Worm (Caenorhabditis elegans) whole organism, mixed stage, embryonic: Measurements from ENCODE around the gene dnj-22.

Experiments used
- M03D4.4 ChIP-seq: sonication (generic microtip); optimal IDR thresholded peaks from 2 replicates; lab custom pipeline; 2017; ENCODE audit warnings: mild to moderate bottlenecking, missing genetic modification characterization, missing compliant biosample characterization
- bed-3 ChIP-seq: fragments of 200-800 bp; sonication (Bioruptor generic); optimal IDR thresholded peaks from 3 replicates; lab custom pipeline; 2018; ENCODE audit warnings: mild to moderate bottlenecking, missing genetic modification characterization, moderate library complexity, missing compliant biosample characterization
- ceh-39 ChIP-seq: fragments of 150-350 bp; optimal IDR thresholded peaks from 2 replicates; lab custom pipeline; 2014; ENCODE audit warnings: missing biosample characterization, missing genetic modification characterization
- ceh-43 ChIP-seq: fragments of 200-800 bp; sonication (Bioruptor generic); optimal IDR thresholded peaks from 2 replicates; lab custom pipeline; 2018; ENCODE audit warnings: mild to moderate bottlenecking, missing genetic modification characterization, moderate library complexity, missing compliant biosample characterization
- ceh-83 ChIP-seq: fragments of 200-800 bp; sonication (Bioruptor generic); optimal IDR thresholded peaks from 2 replicates; lab custom pipeline; 2018; ENCODE audit warnings: mild to moderate bottlenecking, missing genetic modification characterization, missing compliant biosample characterization
- ces-1 ChIP-seq: fragments of 150-350 bp; optimal IDR thresholded peaks from 2 replicates; lab custom pipeline; 2014; ENCODE audit warnings: missing biosample characterization, missing genetic modification reagents, missing genetic modification characterization
- elt-3 ChIP-seq: fragments of 150-350 bp; optimal IDR thresholded peaks from 2 replicates; lab custom pipeline; 2014; ENCODE audit warnings: missing biosample characterization, missing genetic modification characterization
- ham-2 ChIP-seq: fragments of 200-800 bp; sonication (Bioruptor generic); optimal IDR thresholded peaks from 2 replicates; lab custom pipeline; 2018; ENCODE audit warnings: mild to moderate bottlenecking, missing genetic modification characterization, missing compliant biosample characterization
- hlh-1 ChIP-seq: fragments of 150-350 bp; optimal IDR thresholded peaks from 2 replicates; lab custom pipeline; 2014; ENCODE audit warnings: missing biosample characterization, missing genetic modification reagents, missing genetic modification characterization
- lin-32 ChIP-seq: fragments of 200-800 bp; sonication (Bioruptor generic); optimal IDR thresholded peaks from 2 replicates; lab custom pipeline; 2018; ENCODE audit warnings: mild to moderate bottlenecking, missing genetic modification characterization, missing compliant biosample characterization
- mep-1 ChIP-seq: fragments of 150-350 bp; optimal IDR thresholded peaks from 2 replicates; lab custom pipeline; 2017; ENCODE audit warnings: missing biosample characterization, missing genetic modification reagents, missing genetic modification characterization, inconsistent platforms
- nhr-12 ChIP-seq: fragments of 150-350 bp; optimal IDR thresholded peaks from 2 replicates; lab custom pipeline; 2014; ENCODE audit warnings: missing biosample characterization, missing genetic modification characterization
- nhr-2 ChIP-seq: fragments of 150-350 bp; optimal IDR thresholded peaks from 2 replicates; lab custom pipeline; 2014; ENCODE audit warnings: missing biosample characterization, missing genetic modification characterization
- nhr-28 ChIP-seq: fragments of 150-350 bp; optimal IDR thresholded peaks from 2 replicates; lab custom pipeline; 2014; ENCODE audit warnings: missing biosample characterization, missing genetic modification characterization
- nhr-76 ChIP-seq: sonication (generic microtip); optimal IDR thresholded peaks from 2 replicates; lab custom pipeline; 2017; ENCODE audit warnings: missing biosample characterization, missing genetic modification characterization
- pha-4 ChIP-seq: fragments of 150-350 bp; optimal IDR thresholded peaks from 2 replicates; lab custom pipeline; 2018; ENCODE audit warnings: missing biosample characterization, missing genetic modification reagents, missing genetic modification characterization
- sem-2 ChIP-seq: fragments of 200-800 bp; sonication (Bioruptor generic); optimal IDR thresholded peaks from 2 replicates; lab custom pipeline; 2018; ENCODE audit warnings: mild to moderate bottlenecking, missing genetic modification characterization, missing compliant biosample characterization
- sptf-1 ChIP-seq: sonication (generic microtip); optimal IDR thresholded peaks from 2 replicates; lab custom pipeline; 2017; ENCODE audit warnings: mild to moderate bottlenecking, missing genetic modification characterization, moderate library complexity, missing compliant biosample characterization
- unc-120 ChIP-seq: sonication (generic microtip); optimal IDR thresholded peaks from 2 replicates; lab custom pipeline; 2017; ENCODE audit warnings: missing genetic modification characterization, missing compliant biosample characterization; ENCODE audit not compliant: poor library complexity, severe bottlenecking
- unc-62 ChIP-seq: fragments of 150-350 bp; optimal IDR thresholded peaks from 2 replicates; lab custom pipeline; 2014; ENCODE audit warnings: missing biosample characterization, missing genetic modification reagents, missing genetic modification characterization
- zip-8 ChIP-seq: fragments of 150-350 bp; optimal IDR thresholded peaks from 2 replicates; lab custom pipeline; 2014; ENCODE audit warnings: missing biosample characterization, missing genetic modification characterization
- ztf-11 ChIP-seq: fragments of 150-350 bp; optimal IDR thresholded peaks from 2 replicates; lab custom pipeline; 2014; ENCODE audit warnings: missing biosample characterization, missing genetic modification characterization

The dnj-22 gene

DNA sequence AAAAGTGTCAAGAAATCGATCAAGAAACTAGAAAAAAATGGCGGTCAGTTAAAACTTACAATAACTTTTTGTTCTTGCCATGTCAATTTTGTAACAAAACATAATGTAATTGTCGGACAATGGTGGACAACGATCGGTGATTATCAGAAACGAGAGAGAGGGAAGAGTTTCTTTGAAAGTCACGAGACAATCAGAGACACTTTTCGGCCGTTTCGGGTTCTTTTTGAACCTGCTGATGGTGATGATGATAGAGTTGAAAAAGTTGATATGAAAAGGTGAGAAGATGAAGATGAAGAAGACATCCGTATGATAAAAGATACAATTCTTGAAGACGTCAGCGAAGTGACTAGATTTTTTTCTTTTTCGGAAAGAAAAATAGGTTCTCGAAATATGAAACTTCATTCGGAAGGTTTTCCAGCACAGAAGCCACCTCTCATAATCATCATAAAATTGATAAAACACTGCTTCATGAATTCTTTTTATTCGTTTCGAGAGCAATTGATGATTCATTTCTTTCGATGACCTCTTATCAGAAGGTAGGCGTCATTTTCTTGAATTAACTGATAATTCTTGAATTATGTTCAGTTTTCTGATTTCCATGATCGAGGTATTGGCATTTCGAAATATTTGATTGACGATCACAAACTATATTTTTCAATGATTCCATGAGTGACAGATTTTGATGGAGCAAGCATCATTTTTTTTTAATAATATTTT lies 35.0 kb downstream of the dnj-22 start:
- TF ChIP-seq sptf-1 (tag; lab: Kevin White, UChicago), result no peak

DNA sequence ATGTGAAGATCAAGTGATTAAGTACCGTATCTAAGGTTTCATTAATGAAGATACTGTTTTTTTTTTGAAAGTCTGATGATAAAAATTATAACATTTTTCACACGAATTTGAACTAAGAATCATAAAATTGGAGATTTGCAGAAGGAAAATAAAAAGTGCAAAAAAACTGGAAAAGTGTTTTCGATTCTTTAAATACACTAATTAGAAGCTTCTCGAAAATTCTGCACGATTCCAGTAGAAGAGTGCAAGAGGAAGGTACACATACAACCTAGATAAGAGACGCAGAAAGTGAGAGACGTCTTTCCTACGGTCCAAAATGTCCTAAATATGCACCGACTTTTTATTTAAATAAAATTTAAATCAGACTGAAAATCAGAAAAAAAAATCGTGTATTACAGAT lies 35.7 kb downstream of the dnj-22 start:
- TF ChIP-seq unc-120 (tag; lab: Kevin White, UChicago) (no peak), hlh-1 (no peak), pha-4 (tag; lab: Kevin White, UChicago) (peak; percentile 5), ces-1 (GFP tag; lab: Kevin White, UChicago) (peak; percentile 56)

DNA sequence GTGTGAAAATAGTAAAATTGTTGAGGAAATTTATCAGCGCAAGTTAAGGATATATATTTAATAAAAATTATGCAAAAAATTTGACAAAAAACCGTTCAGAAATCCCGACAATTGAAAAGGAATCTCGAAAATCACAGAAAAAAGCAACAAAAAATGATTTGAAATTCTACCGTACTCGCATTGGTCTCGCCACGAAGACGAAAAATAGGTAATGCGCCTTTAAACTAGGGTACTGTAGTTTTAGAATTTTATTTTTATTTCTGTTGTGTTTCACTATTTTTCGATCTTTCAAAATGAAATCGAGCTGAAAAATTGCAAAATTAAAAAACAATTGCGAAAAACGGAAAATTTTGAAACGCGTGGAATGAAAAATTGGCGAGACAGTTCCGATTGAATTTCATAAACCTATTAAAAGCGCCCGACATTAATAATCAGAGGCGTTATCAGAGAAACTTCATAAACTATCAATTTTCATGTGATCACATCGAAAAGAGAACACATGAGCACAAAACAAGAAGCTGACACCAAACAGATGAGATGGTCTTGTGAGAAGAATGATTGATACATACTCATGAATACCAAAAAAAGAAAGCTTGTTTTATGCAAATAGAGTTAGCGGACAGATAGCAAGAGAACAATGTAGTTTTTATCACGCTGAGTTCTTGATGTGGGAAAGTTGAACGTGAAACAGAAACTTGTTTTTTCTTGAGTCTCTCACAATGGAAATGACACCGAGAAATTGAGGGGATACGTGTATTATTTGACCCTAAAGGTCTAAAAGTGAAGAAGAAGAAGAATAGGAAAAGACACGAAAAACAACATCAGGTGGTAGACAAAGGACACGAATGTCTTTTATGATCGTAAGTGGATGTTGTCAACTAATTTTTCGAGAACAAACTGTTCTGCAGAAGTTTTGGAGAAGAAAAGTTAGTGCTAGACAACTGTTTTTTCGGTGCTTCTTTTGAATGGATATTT lies 36.8 kb downstream of the dnj-22 start:
- TF ChIP-seq mep-1 (tag; lab: Kevin White, UChicago) (no peak), sem-2 (GFP tag; lab: Kevin White, UChicago) (no peak)
- TF ChIP-seq, all 35 proteins: peak for 0

DNA sequence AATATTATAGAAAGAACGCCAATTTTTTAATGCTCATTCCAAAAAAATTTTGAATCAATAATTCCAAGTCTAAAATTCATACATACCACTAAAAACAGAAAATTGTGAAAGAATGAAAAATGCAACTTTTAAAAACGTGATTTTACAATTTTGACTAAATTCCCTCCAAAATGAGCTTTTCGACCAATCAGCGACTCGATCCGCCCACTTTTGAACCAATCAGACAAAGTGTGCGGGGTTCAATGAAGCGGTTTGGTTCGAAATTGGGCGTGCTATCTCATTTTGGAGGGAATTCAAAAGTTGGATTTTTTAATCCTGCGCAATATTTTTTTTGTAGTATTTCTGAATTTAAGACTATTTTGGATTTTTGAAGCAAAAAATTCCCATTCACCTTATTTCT lies 44.6 kb downstream of the dnj-22 start:
- TF ChIP-seq nhr-2 (tag; lab: Kevin White, UChicago) (no peak), ceh-83 (no peak), sptf-1 (tag; lab: Kevin White, UChicago) (no peak), elt-3 (tag; lab: Kevin White, UChicago) (no peak), bed-3 (GFP tag; lab: Kevin White, UChicago) (no peak), unc-62 (GFP tag; lab: Kevin White, UChicago) (no peak)

DNA sequence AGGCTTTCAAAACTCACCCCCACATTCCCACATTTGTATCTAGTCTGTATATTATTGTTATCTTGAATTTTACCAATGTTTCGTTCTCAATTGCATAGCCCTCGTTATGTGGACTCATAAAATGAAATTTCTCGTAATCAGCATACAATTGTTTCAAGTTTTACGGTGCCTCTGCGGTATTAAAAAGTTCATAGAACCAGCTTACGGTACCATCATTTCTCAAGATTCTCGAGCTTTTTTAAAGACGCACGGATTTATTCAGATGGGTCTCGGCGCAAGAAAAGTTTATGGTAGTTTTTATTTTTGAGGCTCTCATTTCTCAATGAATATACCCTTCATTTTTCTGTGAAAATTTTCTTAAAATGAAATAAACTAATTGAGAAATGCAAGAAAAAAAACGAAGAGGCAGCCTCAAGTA lies 46.8 kb downstream of the dnj-22 start:
- TF ChIP-seq unc-62 (GFP tag; lab: Kevin White, UChicago) (no peak), ces-1 (GFP tag; lab: Kevin White, UChicago) (no peak), nhr-76 (tag; lab: Kevin White, UChicago) (no peak), zip-8 (tag; lab: Kevin White, UChicago) (no peak), ceh-43 (no peak), hlh-1 (no peak), ceh-83 (no peak), lin-32 (no peak), unc-120 (tag; lab: Kevin White, UChicago) (no peak), ceh-39 (no peak), sem-2 (GFP tag; lab: Kevin White, UChicago) (no peak), bed-3 (GFP tag; lab: Kevin White, UChicago) (no peak), ham-2 (GFP tag; lab: Kevin White, UChicago) (no peak)

DNA sequence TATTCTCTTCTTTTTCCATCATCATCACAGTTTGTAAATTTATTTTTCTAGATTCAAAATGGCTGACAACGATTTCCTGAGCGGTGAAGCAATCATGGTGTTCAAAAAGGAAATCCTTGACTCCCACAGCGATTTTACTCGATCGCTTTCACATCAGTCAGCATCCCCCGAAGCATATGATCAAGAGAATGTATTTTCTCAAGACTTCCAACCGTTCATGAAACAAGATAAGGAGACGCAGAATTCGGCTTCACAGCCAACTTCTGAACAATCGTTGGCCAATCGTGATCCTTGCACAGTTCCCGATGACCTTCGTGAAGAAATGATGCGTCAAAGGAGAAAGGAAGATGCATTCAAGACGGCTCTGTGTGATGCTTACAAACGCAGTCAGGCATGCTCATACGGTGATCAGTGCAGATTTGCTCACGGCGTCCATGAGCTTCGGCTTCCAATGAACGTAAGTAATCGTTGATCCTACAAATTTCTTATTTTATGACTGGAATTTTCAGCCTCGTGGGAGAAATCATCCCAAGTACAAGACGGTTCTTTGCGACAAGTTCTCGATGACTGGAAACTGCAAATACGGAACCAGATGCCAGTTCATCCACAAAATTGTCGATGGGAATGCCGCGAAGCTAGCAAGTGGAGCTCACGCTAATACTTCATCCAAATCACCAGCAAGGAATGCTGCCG lies 47.7 kb downstream of the dnj-22 start, which contains the start of gene pos-1:
Gene pos-1 (plus strand): TSS at position 51 of the 693 bp plus-strand sequence.
- TF ChIP-seq sptf-1 (tag; lab: Kevin White, UChicago) (no peak), ces-1 (GFP tag; lab: Kevin White, UChicago) (no peak), ztf-11 (tag; lab: Kevin White, UChicago) (no peak), unc-120 (tag; lab: Kevin White, UChicago) (no peak), zip-8 (tag; lab: Kevin White, UChicago) (no peak), M03D4.4 (tag; lab: Kevin White, UChicago) (no peak), hlh-1 (no peak), ceh-39 (no peak), nhr-12 (tag; lab: Kevin White, UChicago) (no peak), nhr-28 (tag; lab: Kevin White, UChicago) (no peak)
- TF ChIP-seq, all 35 proteins: peak for 0
